Worm (Caenorhabditis elegans): ENCODE data around the gene ins-39.

DNA sequence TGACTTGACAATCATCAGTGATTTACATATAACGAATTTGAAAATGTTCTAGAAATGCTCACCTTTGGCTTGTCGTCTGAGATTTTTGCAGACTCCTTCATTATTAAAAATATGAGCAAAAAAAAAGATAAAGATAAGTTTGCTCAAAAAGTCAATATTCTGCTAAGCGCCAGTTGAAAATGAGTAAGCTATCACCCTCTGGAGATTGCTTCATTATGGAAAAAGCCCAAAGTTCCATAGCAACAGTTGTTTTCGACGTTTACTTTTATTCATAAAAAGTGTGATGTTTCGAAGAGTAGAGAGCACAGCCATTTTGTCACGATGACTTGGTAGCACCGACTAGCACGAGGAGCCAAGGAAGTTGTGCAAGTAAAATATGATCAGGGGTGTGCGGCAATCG lies 14.1 kb upstream of the ins-39 start, which contains the start of gene F56C3.3:
- TF ChIP-seq ztf-29 (GFP tag; IDR thresholded peaks at IDR 0.05) (no peak), flt-1 (GFP tag; IDR thresholded peaks at IDR 0.05) (no peak), klf-2 (GFP tag; conservative IDR thresholded peaks at IDR 0.05) (no peak), med-1 (GFP tag; optimal IDR thresholded peaks at IDR 0.05; ENCODE audit: insufficient read depth) (no peak)
